Worm (Caenorhabditis elegans) whole organism, L3 larva: Measurements from ENCODE around the gene sec-61.G.

Experiments used
- ama-1 ChIP-seq: fragments of 150-350 bp; optimal IDR thresholded peaks from 2 replicates; lab custom pipeline; 2018
- ceh-28 ChIP-seq: fragments of 150-350 bp; optimal IDR thresholded peaks from 2 replicates; lab custom pipeline; 2014; ENCODE audit warnings: missing biosample characterization, missing genetic modification reagents, missing genetic modification characterization
- egl-27 ChIP-seq: sonication (generic microtip); optimal IDR thresholded peaks from 4 replicates; lab custom pipeline; 2017; ENCODE audit warnings: missing biosample characterization, missing genetic modification reagents, missing genetic modification characterization
- fos-1 ChIP-seq: fragments of 150-350 bp; optimal IDR thresholded peaks from 2 replicates; lab custom pipeline; 2014; ENCODE audit warnings: missing biosample characterization, missing genetic modification characterization
- nhr-11 ChIP-seq: fragments of 150-350 bp; optimal IDR thresholded peaks from 2 replicates; lab custom pipeline; 2014; ENCODE audit warnings: missing biosample characterization, missing genetic modification characterization
- nhr-237 ChIP-seq: fragments of 150-350 bp; optimal IDR thresholded peaks from 2 replicates; lab custom pipeline; 2014; ENCODE audit warnings: missing biosample characterization, missing genetic modification characterization
- skn-1 ChIP-seq: fragments of 150-350 bp; optimal IDR thresholded peaks from 2 replicates; lab custom pipeline; 2014; ENCODE audit warnings: missing biosample characterization, missing genetic modification characterization
- snpc-4 ChIP-seq: fragments of 150-350 bp; optimal IDR thresholded peaks from 2 replicates; lab custom pipeline; 2014; ENCODE audit warnings: missing biosample characterization, missing genetic modification characterization

DNA sequence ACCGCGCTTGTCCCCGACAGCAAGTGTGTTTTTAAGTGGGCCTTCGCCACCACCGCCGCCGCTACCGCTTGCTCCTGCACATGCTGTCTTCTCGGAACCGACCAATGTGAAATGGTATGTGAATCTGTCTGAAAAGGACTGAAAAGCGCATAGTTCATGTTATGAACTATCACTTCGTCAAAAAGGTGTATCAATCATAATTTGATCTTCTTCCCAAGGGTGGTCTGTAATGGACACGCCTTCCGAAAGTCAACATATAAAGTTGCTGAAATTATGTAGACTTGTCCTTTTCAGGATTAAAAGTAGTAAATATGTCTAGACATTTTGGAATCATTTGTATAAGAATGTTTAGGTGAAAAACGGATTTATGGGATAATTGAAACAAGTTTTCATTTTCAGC is 45.2 kb upstream of the sec-61.G start, which contains the start of gene zip-9:
- TF ChIP-seq snpc-4 (tag; lab: Kevin White, UChicago) (no peak), ceh-28 (tag; lab: Kevin White, UChicago) (no peak), egl-27 (no peak), skn-1 (tag; lab: Kevin White, UChicago) (no peak), nhr-11 (tag; lab: Kevin White, UChicago) (no peak), ama-1 (lab: Kevin White, UChicago) (no peak), fos-1 (tag; lab: Kevin White, UChicago) (no peak), nhr-237 (tag; lab: Kevin White, UChicago) (no peak)
